Fruit fly (Drosophila melanogaster) whole organism, prepupa: Measurements from ENCODE around the gene CG31161.
A peak's percentile ranks its signal among the peaks of the same experiment; 100 is the strongest.

Source experiments
- Blimp-1 ChIP-seq: fragments of 200-800 bp; sonication (Bioruptor generic); optimal IDR thresholded peaks from 3 replicates; lab custom pipeline; 2017; ENCODE audit warnings: missing biosample characterization, missing genetic modification characterization, mild to moderate bottlenecking, moderate library complexity, missing genetic modification reagents
- ss ChIP-seq, 2 experiments: fragments of 200-800 bp; sonication (Bioruptor generic); optimal IDR thresholded peaks; 2 replicates in 1 of 2; 3 replicates in 1 of 2; lab custom pipeline; 2017 to 2018; ENCODE audit warnings: mild to moderate bottlenecking in 2 of 2, missing biosample characterization in 2 of 2, missing genetic modification characterization in 2 of 2, moderate library complexity in 1 of 2

- TF ChIP-seq Blimp-1 (GFP tag; lab: Kevin White, UChicago) (peak; percentile 97), ss (GFP tag; optimal IDR thresholded peaks at IDR 0.05; lab: Kevin White, UChicago) (peak; percentile 91 to 96)
Observed at dm6 chr3R:22667284-22667958, 51.1 kb downstream of the CG31161 start.
